Worm (Caenorhabditis elegans): ENCODE measurements around the gene F20C5.6.

ce11 chrIV:8724907-8725306 lies 48.1 kb downstream of the F20C5.6 start:
- no peak for TF ChIP-seq nhr-11 (tag; optimal IDR thresholded peaks at IDR 0.05)
- TF ChIP-seq aly-2 (tag; optimal IDR thresholded peaks at IDR 0.05), result no peak
- TF ChIP-seq blmp-1 (tag; optimal IDR thresholded peaks at IDR 0.05), result no peak
